Fruit fly (Drosophila melanogaster): ENCODE results near the gene CG34307.

DNA sequence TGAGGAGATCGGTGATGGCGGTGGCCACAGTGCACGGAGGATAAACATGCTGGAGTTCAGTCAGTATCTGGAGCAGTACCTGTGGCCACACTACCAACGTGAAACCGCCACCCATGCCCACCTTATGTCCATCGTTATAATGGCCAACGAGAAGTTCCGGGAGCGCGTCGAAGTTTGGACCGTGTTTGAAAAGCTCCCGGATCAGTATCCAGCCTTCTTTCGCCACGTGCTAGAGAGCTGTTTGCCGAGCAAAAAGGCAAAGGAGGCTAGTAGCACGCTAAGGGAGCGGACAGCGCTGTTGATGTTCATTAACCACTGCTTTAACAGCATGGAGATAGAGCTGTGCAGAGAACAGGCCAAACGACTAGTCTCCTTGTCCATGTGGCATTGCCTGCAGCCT is 14.3 kb upstream of the CG34307 start:
- no peak for TF ChIP-seq CG8301 (tag; optimal IDR thresholded peaks at IDR 0.05)
- no peak for TF ChIP-seq Snoo (tag; optimal IDR thresholded peaks at IDR 0.05)
- no peak for TF ChIP-seq rn (GFP tag; IDR thresholded peaks at IDR 0.05)
- TF ChIP-seq CG8159 (tag; optimal IDR thresholded peaks at IDR 0.05) = no peak
- no peak for TF ChIP-seq CG10348 (GFP tag; IDR thresholded peaks at IDR 0.05)
- no peak for TF ChIP-seq Pif1A (GFP tag; optimal IDR thresholded peaks at IDR 0.05)
- no peak for TF ChIP-seq CG17806 (tag; optimal IDR thresholded peaks at IDR 0.05)
- TF ChIP-seq CG12605 (GFP tag; IDR thresholded peaks at IDR 0.05) = no peak
- no peak for TF ChIP-seq fd96Ca (GFP tag; IDR thresholded peaks at IDR 0.05)
- no peak for TF ChIP-seq CG9948 (tag; optimal IDR thresholded peaks at IDR 0.05)
- no peak for TF ChIP-seq CG15710 (tag; optimal IDR thresholded peaks at IDR 0.05)
- TF ChIP-seq EcR (GFP tag; optimal IDR thresholded peaks at IDR 0.05) = no peak
- TF ChIP-seq gl (tag; optimal IDR thresholded peaks at IDR 0.05) = no peak
- no peak for TF ChIP-seq Ets98B (GFP tag; IDR thresholded peaks at IDR 0.05)
